Worm (Caenorhabditis elegans): ENCODE results near the gene C36A4.4.
A peak's percentile ranks its signal among the peaks of the same experiment; 100 is the strongest.

The C36A4.4 gene

DNA sequence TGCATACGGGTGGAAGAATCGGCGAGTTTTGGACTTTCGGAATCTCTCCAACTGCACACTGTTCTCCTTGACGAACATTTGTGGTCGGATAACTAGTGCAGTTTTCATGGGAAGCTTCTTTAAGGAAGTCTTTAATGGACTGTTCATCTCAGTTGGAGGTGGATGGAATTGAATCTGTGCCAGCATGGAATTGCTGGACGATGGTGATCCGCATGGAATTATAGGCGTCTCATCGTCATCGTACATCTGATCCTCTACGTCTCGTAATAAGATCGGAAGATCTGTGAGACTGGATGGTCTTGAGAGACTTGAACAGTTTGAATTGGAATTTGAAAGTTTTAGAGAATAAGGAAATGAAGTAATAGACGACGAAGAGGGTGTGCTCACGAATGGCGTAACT is 29.6 kb upstream of the C36A4.4 start:
- TF ChIP-seq ztf-29 (GFP tag; IDR thresholded peaks at IDR 0.05) (no peak), ref-1 (GFP tag; conservative IDR thresholded peaks at IDR 0.05) (no peak), cog-1 (tag; optimal IDR thresholded peaks at IDR 0.05) (no peak), med-1 (GFP tag; optimal IDR thresholded peaks at IDR 0.05; ENCODE audit: insufficient read depth) (no peak), T22C8.4 (GFP tag; IDR thresholded peaks at IDR 0.05) (no peak), ztf-23 (GFP tag; IDR thresholded peaks at IDR 0.05) (no peak), flt-1 (GFP tag; IDR thresholded peaks at IDR 0.05) (no peak), tab-1 (GFP tag; IDR thresholded peaks at IDR 0.05) (no peak), klf-2 (GFP tag; conservative IDR thresholded peaks at IDR 0.05) (no peak)

DNA sequence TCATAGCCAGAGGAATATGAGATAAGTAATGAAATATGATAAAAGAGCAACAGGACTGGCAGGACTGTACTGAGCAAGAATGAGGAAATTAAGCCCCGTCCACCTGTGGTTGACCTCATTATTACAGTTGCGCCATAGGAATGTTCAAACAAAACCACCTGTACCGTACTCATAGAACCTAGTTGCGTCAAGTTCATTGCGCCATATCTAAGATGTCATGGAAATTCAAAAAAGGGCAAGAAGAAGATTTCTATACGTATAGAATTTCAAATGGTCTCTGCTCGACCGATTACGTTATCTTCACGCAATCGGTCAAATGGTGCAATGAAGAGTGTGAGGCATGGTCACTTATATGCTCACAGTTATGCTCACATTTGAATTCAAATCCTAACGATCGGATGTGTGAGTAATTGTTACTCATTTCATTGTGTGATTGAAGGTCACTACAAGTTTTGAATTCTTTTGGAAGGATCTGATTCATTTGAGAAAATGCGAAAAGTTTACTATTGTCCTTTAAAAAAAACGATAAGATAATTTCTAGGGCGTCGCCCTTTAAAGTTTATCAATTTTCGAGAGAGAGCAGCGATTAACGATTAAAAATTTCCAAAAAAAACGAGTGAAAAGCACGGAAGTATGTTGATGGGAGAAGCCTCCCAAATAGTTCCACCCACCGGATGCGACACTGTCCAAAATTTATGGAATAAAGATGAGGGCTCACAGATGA is 28.5 kb upstream of the C36A4.4 start:
- TF ChIP-seq flt-1 (GFP tag; IDR thresholded peaks at IDR 0.05), result no peak
- no peak for TF ChIP-seq med-1 (GFP tag; optimal IDR thresholded peaks at IDR 0.05; ENCODE audit: insufficient read depth)
- TF ChIP-seq klf-2 (GFP tag; conservative IDR thresholded peaks at IDR 0.05), result no peak
- TF ChIP-seq tab-1 (GFP tag; IDR thresholded peaks at IDR 0.05), result no peak
- TF ChIP-seq cog-1 (tag; optimal IDR thresholded peaks at IDR 0.05), result no peak
- no peak for TF ChIP-seq T22C8.4 (GFP tag; IDR thresholded peaks at IDR 0.05)
- no peak for TF ChIP-seq ztf-29 (GFP tag; IDR thresholded peaks at IDR 0.05)
- no peak for TF ChIP-seq ref-1 (GFP tag; conservative IDR thresholded peaks at IDR 0.05)
- no peak for TF ChIP-seq ztf-23 (GFP tag; IDR thresholded peaks at IDR 0.05)

DNA sequence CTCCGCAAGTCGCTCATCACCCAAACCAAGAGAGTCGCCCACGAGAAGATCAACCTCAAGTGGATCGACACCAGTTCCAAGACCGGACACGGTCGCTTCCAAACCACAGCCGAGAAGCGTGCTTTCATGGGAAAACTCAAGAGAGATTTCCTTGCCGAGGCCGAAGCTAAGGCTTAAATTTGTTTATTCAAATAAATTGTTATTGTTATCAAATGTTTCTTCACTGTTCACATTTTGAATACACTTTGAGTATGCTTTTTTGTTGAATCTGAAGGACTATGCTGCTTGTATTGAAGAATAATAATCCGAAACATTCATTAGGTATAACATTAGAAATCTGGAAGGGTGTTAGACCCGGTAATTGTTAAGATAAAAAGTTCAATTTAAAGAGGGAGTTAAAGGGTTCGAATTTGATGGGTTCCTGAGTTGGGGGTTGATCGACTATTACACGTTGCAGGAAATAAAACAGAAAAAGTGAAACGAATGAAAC is 25.9 kb upstream of the C36A4.4 start:
- TF ChIP-seq flt-1 (GFP tag; IDR thresholded peaks at IDR 0.05), result peak; percentile 48
- no peak for TF ChIP-seq ztf-29 (GFP tag; IDR thresholded peaks at IDR 0.05)

DNA sequence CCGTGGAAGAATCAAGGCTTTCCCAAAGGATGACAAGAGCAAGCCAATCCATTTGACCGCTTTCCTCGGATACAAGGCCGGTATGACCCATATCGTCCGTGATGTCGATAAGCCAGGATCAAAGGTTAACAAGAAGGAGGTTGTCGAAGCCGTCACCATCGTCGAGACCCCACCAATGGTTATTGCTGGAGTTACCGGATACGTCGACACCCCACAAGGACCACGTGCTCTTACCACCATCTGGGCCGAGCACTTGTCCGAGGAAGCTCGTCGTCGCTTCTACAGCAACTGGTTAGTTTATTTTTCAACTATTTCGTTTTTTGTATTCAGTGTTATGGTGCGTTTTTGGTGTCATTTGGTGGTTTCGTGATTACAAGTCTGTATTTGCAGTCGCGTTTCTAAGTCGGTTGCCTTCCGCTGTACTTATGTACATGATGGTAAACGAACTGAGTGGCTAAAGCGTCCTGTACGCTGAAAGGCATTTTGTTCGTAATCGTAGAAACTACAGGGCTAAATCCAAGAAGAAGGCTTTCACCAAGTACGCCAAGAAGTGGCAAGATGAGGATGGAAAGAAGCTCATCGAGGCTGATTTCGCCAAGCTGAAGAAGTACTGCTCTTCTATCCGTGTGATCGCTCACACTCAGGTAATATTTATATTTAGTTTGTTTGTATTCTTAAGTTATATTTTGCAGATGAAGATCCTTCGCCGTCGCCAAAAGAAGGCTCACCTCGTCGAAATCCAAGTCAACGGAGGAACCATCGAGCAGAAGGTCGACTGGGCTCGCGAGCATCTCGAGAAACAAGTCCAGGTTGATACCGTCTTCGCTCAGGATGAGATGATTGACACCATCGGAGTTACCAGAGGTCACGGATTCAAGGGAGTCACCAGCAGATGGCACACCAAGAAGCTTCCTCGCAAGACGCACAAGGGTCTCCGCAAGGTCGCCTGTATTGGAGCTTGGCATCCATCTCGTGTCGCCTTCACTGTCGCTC is 24.8 kb upstream of the C36A4.4 start:
- TF ChIP-seq ztf-23 (GFP tag; IDR thresholded peaks at IDR 0.05), result no peak
- no peak for TF ChIP-seq ztf-29 (GFP tag; IDR thresholded peaks at IDR 0.05)
- TF ChIP-seq T22C8.4 (GFP tag; IDR thresholded peaks at IDR 0.05), result no peak
- TF ChIP-seq tab-1 (GFP tag; IDR thresholded peaks at IDR 0.05), result no peak
- no peak for TF ChIP-seq flt-1 (GFP tag; IDR thresholded peaks at IDR 0.05)
- TF ChIP-seq klf-2 (GFP tag; conservative IDR thresholded peaks at IDR 0.05), result no peak
- TF ChIP-seq cog-1 (tag; optimal IDR thresholded peaks at IDR 0.05), result no peak
- no peak for TF ChIP-seq med-1 (GFP tag; optimal IDR thresholded peaks at IDR 0.05; ENCODE audit: insufficient read depth)
- TF ChIP-seq ref-1 (GFP tag; conservative IDR thresholded peaks at IDR 0.05), result no peak

DNA sequence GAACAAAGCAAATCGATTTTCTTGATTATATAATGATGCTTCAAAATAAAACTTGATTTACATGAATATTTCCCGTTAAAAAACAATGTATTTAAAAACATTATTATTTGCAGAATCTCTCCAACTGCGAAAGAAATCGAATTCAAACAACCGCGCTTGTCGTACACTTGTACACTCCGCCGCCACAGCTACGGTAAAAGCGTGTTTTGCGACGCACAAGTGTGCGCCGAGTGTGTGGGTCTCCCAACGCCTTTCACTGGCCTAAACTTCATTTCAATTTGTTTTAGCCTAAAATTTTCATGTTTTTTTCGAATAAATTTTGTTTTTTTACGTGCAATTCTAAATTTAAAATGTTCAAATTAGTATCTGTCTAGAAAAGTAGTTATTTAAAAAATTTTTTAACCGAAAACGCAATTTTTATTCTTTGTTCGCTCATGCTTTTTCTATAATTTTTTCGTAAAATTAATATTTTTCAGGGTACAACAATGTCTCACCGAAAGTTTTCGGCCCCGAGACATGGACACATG is 24.0 kb upstream of the C36A4.4 start, which contains the start of gene rpl-3:
rpl-3 (plus strand) TSS at position 477 of the 527 bp plus-strand sequence.
- TF ChIP-seq tab-1 (GFP tag; IDR thresholded peaks at IDR 0.05), result peak; percentile 88; the same call in 1 of the 2 replicates
- TF ChIP-seq ref-1 (GFP tag; conservative IDR thresholded peaks at IDR 0.05), result peak; percentile 70
- TF ChIP-seq T22C8.4 (GFP tag; IDR thresholded peaks at IDR 0.05), result peak; percentile 96
- TF ChIP-seq med-1 (GFP tag; optimal IDR thresholded peaks at IDR 0.05; ENCODE audit: insufficient read depth), result peak; percentile 69
- TF ChIP-seq klf-2 (GFP tag; conservative IDR thresholded peaks at IDR 0.05), result peak; percentile 91
- TF ChIP-seq flt-1 (GFP tag; IDR thresholded peaks at IDR 0.05), result peak; percentile 99
- TF ChIP-seq cog-1 (tag; optimal IDR thresholded peaks at IDR 0.05), result peak; percentile 100
- TF ChIP-seq ztf-29 (GFP tag; IDR thresholded peaks at IDR 0.05), result peak; percentile 98
- TF ChIP-seq ztf-23 (GFP tag; IDR thresholded peaks at IDR 0.05), result peak; percentile 98

DNA sequence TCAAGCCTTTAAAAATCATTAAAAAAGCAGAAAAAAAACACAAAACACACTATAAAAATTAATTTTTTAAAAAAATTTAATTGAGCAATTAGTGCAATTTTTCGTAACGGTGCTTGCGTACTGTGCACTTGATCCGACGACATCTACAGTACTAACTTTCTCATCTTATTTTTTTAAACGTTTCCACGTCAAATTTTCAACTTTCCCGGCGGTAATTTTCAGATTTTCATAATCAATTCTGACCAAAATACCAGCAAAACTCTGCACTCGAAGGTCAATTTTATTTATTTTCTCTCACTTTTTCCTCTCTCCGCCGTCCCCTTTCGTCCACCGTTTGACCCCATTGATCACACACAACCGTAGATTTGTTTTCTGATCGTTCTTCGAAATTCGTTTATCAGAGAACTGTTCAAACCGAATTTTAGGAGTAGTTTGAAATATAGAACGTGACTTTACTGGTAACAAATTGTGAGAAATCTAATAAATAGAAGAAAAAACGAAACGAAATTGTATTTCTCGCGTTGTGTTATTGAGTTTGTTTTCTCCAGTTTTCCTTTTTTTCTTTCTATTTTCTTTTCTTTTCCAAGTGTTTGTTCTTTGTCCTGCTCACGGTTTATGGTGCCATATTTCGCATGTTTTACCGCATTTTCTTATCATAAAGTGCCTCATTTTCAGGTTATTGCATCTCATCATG is 20.5 kb upstream of the C36A4.4 start, which contains the start of gene acs-19:
acs-19 (plus strand) TSS at position 676 of the 694 bp plus-strand sequence.
- TF ChIP-seq ztf-29 (GFP tag; IDR thresholded peaks at IDR 0.05) (no peak), klf-2 (GFP tag; conservative IDR thresholded peaks at IDR 0.05) (no peak), med-1 (GFP tag; optimal IDR thresholded peaks at IDR 0.05; ENCODE audit: insufficient read depth) (no peak), ref-1 (GFP tag; conservative IDR thresholded peaks at IDR 0.05) (no peak), flt-1 (GFP tag; IDR thresholded peaks at IDR 0.05) (no peak), T22C8.4 (GFP tag; IDR thresholded peaks at IDR 0.05) (no peak), cog-1 (tag; optimal IDR thresholded peaks at IDR 0.05) (no peak), ztf-23 (GFP tag; IDR thresholded peaks at IDR 0.05) (no peak), tab-1 (GFP tag; IDR thresholded peaks at IDR 0.05) (no peak)

DNA sequence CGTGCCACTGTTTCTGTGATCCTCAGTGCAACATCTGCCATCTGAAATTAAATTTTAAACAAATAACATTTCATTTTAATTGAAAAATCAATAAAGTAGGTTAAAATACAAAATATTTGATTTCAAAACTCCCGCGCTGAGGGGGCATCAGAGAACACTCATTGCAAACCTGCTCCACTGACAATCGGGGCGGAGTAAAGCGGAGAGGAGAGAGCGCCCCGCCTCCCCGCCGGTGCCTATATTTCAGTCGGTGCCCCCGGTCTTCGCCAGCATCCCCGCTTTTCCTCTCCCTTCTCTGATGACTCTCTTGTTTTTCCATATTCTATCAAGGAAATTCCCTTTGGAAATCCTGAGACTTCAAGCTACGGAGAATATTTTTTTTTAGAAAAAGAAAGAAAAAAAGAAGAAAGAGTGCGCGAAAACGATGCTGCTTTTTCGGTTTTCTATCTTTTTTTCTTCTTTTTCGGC is 19.5 kb upstream of the C36A4.4 start, which contains the start of gene brc-1:
brc-1 (minus strand) TSS at position 51 of the 468 bp plus-strand sequence.
- TF ChIP-seq flt-1 (GFP tag; IDR thresholded peaks at IDR 0.05), result peak; percentile 55; the same call in 1 of the 2 replicates
- no peak for TF ChIP-seq ref-1 (GFP tag; conservative IDR thresholded peaks at IDR 0.05)
- TF ChIP-seq tab-1 (GFP tag; IDR thresholded peaks at IDR 0.05), result peak; percentile 29; the same call in 1 of the 2 replicates
- peak; percentile 42 for TF ChIP-seq cog-1 (tag; optimal IDR thresholded peaks at IDR 0.05)
- TF ChIP-seq ztf-29 (GFP tag; IDR thresholded peaks at IDR 0.05), result no peak
- TF ChIP-seq T22C8.4 (GFP tag; IDR thresholded peaks at IDR 0.05), result peak; percentile 54; the same call in 1 of the 2 replicates
- TF ChIP-seq ztf-23 (GFP tag; IDR thresholded peaks at IDR 0.05), result peak; percentile 71; the same call in 1 of the 2 replicates

DNA sequence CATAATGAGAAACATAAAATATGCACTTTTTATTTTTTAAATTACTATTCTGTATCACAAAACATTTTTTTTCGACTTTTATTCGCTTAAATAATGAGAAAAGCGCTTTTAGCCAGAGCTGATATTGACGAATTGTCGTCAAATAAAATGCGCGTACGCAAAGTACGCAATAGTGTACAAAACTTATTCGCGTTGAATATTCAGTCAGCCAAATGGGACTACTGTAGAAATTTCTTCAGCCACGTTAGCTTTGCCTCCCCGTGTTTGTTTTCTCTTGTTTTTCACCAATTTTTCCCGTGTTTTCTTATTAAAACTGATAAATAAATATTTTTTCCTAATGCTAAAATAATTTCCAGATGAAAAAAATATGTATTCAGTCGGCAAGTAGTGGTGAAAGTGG is 13.6 kb upstream of the C36A4.4 start:
- TF ChIP-seq ztf-23 (GFP tag; IDR thresholded peaks at IDR 0.05), result peak; percentile 54; the same call in 1 of the 2 replicates
